Fruit fly (Drosophila melanogaster) S2 (cell line): ENCODE measurements around the gene CG6836.

Experiments used
- CG8478 ChIP-seq: fragments of >200 bp; optimal IDR thresholded peaks from 2 replicates; lab custom pipeline; 2018
- CTCF ChIP-seq, 2 experiments: fragments of >200 bp; optimal IDR thresholded peaks; 2 replicates each; lab custom pipeline; 2018

- no peak for TF ChIP-seq CG8478 (lab: Kevin White, UChicago)
- peak in 1 of 2 experiments; percentile 11 for TF ChIP-seq CTCF (optimal IDR thresholded peaks at IDR 0.05; lab: Kevin White, UChicago)
Measured at dm6 chr3L:18946956-18947355, 3.5 kb upstream of the CG6836 start.
